Fruit fly (Drosophila melanogaster): ENCODE measurements around the gene spen.
A peak's percentile ranks its signal among the peaks of the same experiment; 100 is the strongest.

Gene spen

DNA sequence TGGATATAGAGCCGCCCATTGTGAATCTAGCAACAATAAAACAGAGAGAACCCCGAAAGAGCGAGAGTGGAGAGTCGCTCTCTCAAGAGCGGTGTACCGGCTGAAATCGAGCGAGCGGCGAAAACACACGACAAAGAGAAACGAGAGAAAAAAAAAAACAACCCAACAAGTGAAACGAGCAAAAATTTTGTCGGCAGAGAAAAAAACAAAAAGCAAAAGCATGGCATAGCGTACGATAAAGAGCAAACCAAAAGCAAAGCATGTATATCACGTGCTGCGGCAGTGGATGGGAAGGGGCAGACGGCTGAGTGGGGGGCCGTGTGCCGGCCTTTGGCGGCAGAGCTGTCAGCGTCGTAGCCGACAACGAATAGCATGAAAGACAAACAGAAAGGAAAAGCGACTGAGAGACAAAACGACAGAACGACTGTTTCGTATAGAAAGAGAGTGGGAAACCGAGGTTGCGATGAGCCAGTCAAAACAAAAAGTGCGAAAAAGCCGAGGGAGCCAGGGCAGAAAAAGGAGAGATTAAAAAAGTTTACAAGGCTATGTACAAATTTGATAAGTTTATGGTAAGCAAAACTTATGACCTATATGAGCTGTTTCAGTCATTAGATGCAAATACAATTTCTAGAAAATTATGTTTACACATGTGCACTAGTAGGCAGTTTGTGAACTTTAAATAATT lies 88.0 kb downstream of the spen start (continued):
- TF ChIP-seq CG10979 (tag; optimal IDR thresholded peaks at IDR 0.05): no peak
- peak; percentile 96 for TF ChIP-seq crol (GFP tag; IDR thresholded peaks at IDR 0.05)
- no peak for TF ChIP-seq Ssrp (tag; optimal IDR thresholded peaks at IDR 0.05)
- no peak for TF ChIP-seq CG6813 (GFP tag; optimal IDR thresholded peaks at IDR 0.05)
- no peak for TF ChIP-seq CG18262 (tag; optimal IDR thresholded peaks at IDR 0.05)
- TF ChIP-seq CG7357 (GFP tag; IDR thresholded peaks at IDR 0.05): no peak
- no peak for TF ChIP-seq CG31388 (GFP tag; optimal IDR thresholded peaks at IDR 0.05)
- TF ChIP-seq ato (GFP tag; IDR thresholded peaks at IDR 0.05; ENCODE audit: partially characterized antibody): no peak
- no peak for TF ChIP-seq nerfin-2 (GFP tag; IDR thresholded peaks at IDR 0.05; ENCODE audit: partially characterized antibody)
- TF ChIP-seq CG4282 (GFP tag; optimal IDR thresholded peaks at IDR 0.05): no peak
- no peak for TF ChIP-seq CG15479 (GFP tag; optimal IDR thresholded peaks at IDR 0.05)
- no peak for TF ChIP-seq CG14860 (GFP tag; IDR thresholded peaks at IDR 0.05; ENCODE audit: partially characterized antibody)
- peak; percentile 86 for TF ChIP-seq abd-A (tag; optimal IDR thresholded peaks at IDR 0.05)
- no peak for TF ChIP-seq Hmx (GFP tag; optimal IDR thresholded peaks at IDR 0.05)
- TF ChIP-seq sqz (GFP tag; optimal IDR thresholded peaks at IDR 0.05): peak; percentile 96
- peak; percentile 23 for TF ChIP-seq CG13894 (tag; optimal IDR thresholded peaks at IDR 0.05)
- TF ChIP-seq CG43689 (GFP tag; IDR thresholded peaks at IDR 0.05): no peak
- no peak for TF ChIP-seq CG14710 (tag; optimal IDR thresholded peaks at IDR 0.05)
- 0 out of 2 replicates have a peak, but pooled peaks have one; percentile 10 for TF ChIP-seq stc (GFP tag; IDR thresholded peaks at IDR 0.05)
- TF ChIP-seq Sry-δ (GFP tag; optimal IDR thresholded peaks at IDR 0.05): no peak
- no peak for TF ChIP-seq btn (GFP tag; optimal IDR thresholded peaks at IDR 0.05)
- no peak for TF ChIP-seq CG31365 (tag; optimal IDR thresholded peaks at IDR 0.05)
- no peak for TF ChIP-seq CG17359 (tag; optimal IDR thresholded peaks at IDR 0.05)
- no peak for TF ChIP-seq esg (GFP tag; conservative IDR thresholded peaks at IDR 0.05)
- TF ChIP-seq CG13424 (tag; optimal IDR thresholded peaks at IDR 0.05): no peak
- no peak for TF ChIP-seq Tbp (GFP tag; optimal IDR thresholded peaks at IDR 0.05)
- TF ChIP-seq B-H1 (GFP tag; IDR thresholded peaks at IDR 0.05): no peak
- peak; percentile 96 to 98 for TF ChIP-seq Trl (optimal IDR thresholded peaks at IDR 0.05)
- peak; percentile 68 for TF ChIP-seq Trl (GFP tag; optimal IDR thresholded peaks at IDR 0.05)
- no peak for TF ChIP-seq danr (GFP tag; IDR thresholded peaks at IDR 0.05)
- no peak for TF ChIP-seq CG10366 (GFP tag; IDR thresholded peaks at IDR 0.05)
- no peak for TF ChIP-seq klu (GFP tag; IDR thresholded peaks at IDR 0.05)
- no peak for TF ChIP-seq CG11247 (GFP tag; IDR thresholded peaks at IDR 0.05)
- TF ChIP-seq so (GFP tag; IDR thresholded peaks at IDR 0.05): peak; percentile 67; the same call in 1 of the 3 replicates
- TF ChIP-seq mam (GFP tag; optimal IDR thresholded peaks at IDR 0.05): no peak
- TF ChIP-seq CG34224 (GFP tag; IDR thresholded peaks at IDR 0.05; ENCODE audit: partially characterized antibody): peak; percentile 49; the same call in 2 of the 3 replicates
- peak; percentile 67 for TF ChIP-seq ftz-f1 (GFP tag; optimal IDR thresholded peaks at IDR 0.05)
- no peak for TF ChIP-seq Usf (GFP tag; optimal IDR thresholded peaks at IDR 0.05)
- no peak for TF ChIP-seq CG1602 (GFP tag; optimal IDR thresholded peaks at IDR 0.05)
- TF ChIP-seq Dref (GFP tag; IDR thresholded peaks at IDR 0.05): no peak
- TF ChIP-seq Adf1 (GFP tag; IDR thresholded peaks at IDR 0.05): peak; percentile 97
- no peak for TF ChIP-seq ems (GFP tag; optimal IDR thresholded peaks at IDR 0.05)
- TF ChIP-seq trh (GFP tag; optimal IDR thresholded peaks at IDR 0.05): no peak
- TF ChIP-seq Gug (GFP tag; IDR thresholded peaks at IDR 0.05): no peak
- peak; percentile 46 for TF ChIP-seq nerfin-1 (tag; optimal IDR thresholded peaks at IDR 0.05)
- no peak for TF ChIP-seq ERR (GFP tag; optimal IDR thresholded peaks at IDR 0.05)
- no peak for TF ChIP-seq CG12744 (GFP tag; optimal IDR thresholded peaks at IDR 0.05)
- TF ChIP-seq CoRest (tag; optimal IDR thresholded peaks at IDR 0.05): no peak
- TF ChIP-seq Sry-β (GFP tag; optimal IDR thresholded peaks at IDR 0.05): no peak
- TF ChIP-seq CG18011 (GFP tag; optimal IDR thresholded peaks at IDR 0.05): no peak
- TF ChIP-seq CG13775 (GFP tag; optimal IDR thresholded peaks at IDR 0.05): no peak
